Fruit fly (Drosophila melanogaster): ENCODE measurements around the gene Tango2.

Gene Tango2

dm6 chrX:13641115-13641890, 24.5 kb downstream of the Tango2 start (continued):
- TF ChIP-seq ss (GFP tag; optimal IDR thresholded peaks at IDR 0.05) (peak; percentile 75 to 85), CG11294 (GFP tag; IDR thresholded peaks at IDR 0.05) (peak; percentile 79), CG34406 (GFP tag; optimal IDR thresholded peaks at IDR 0.05) (peak; percentile 75), CG4318 (GFP tag; optimal IDR thresholded peaks at IDR 0.05) (peak; percentile 82), Lpt (GFP tag; optimal IDR thresholded peaks at IDR 0.05) (peak; percentile 75), OdsH (GFP tag; optimal IDR thresholded peaks at IDR 0.05) (peak; percentile 86), Ets21C (GFP tag; optimal IDR thresholded peaks at IDR 0.05) (peak; percentile 67), CG3032 (tag; optimal IDR thresholded peaks at IDR 0.05) (peak; percentile 79), CG3919 (GFP tag; optimal IDR thresholded peaks at IDR 0.05) (peak; percentile 87), fd59A (GFP tag; optimal IDR thresholded peaks at IDR 0.05) (peak; percentile 81), CG6808 (GFP tag; optimal IDR thresholded peaks at IDR 0.05) (peak; percentile 85), CG10631 (GFP tag; optimal IDR thresholded peaks at IDR 0.05) (peak; percentile 86), fkh (GFP tag; optimal IDR thresholded peaks at IDR 0.05) (peak; percentile 85), Ets96B (tag; optimal IDR thresholded peaks at IDR 0.05) (peak; percentile 85), CG1621 (tag; optimal IDR thresholded peaks at IDR 0.05) (peak; percentile 19), CG16779 (tag; optimal IDR thresholded peaks at IDR 0.05) (peak; percentile 64), CG6163 (GFP tag; IDR thresholded peaks at IDR 0.05) (peak; percentile 87), CG11902 (GFP tag; optimal IDR thresholded peaks at IDR 0.05) (peak; percentile 74), dsx (GFP tag; optimal IDR thresholded peaks at IDR 0.05; ENCODE audit: poor library complexity, severe bottlenecking) (peak; percentile 74), fd85E (GFP tag; optimal IDR thresholded peaks at IDR 0.05) (peak; percentile 32)

dm6 chrX:13641891-13642617, 25.3 kb downstream of the Tango2 start:
- TF ChIP-seq CG11902 (GFP tag; optimal IDR thresholded peaks at IDR 0.05) (no peak), CG1621 (tag; optimal IDR thresholded peaks at IDR 0.05) (peak; percentile 100), Eip78C (GFP tag) (peak; percentile 80), vri (GFP tag; optimal IDR thresholded peaks at IDR 0.05) (peak; percentile 45), CG10631 (GFP tag; optimal IDR thresholded peaks at IDR 0.05) (no peak), CG7368 (GFP tag; optimal IDR thresholded peaks at IDR 0.05) (no peak), Sox102F (GFP tag; optimal IDR thresholded peaks at IDR 0.05) (no peak), Gug (GFP tag; IDR thresholded peaks at IDR 0.05) (no peak), fkh (GFP tag; optimal IDR thresholded peaks at IDR 0.05) (no peak), CG34406 (GFP tag; optimal IDR thresholded peaks at IDR 0.05) (peak; percentile 12), Ets96B (tag; optimal IDR thresholded peaks at IDR 0.05) (no peak), CG6792 (GFP tag; optimal IDR thresholded peaks at IDR 0.05) (no peak), CG6276 (GFP tag; optimal IDR thresholded peaks at IDR 0.05) (no peak), CG8632 (GFP tag; optimal IDR thresholded peaks at IDR 0.05) (no peak), CG8319 (GFP tag; optimal IDR thresholded peaks at IDR 0.05) (no peak), salr (GFP tag; optimal IDR thresholded peaks at IDR 0.05) (peak in 1 of 2 experiments; percentile 32), lz (GFP tag; optimal IDR thresholded peaks at IDR 0.05) (no peak), CG3032 (tag; optimal IDR thresholded peaks at IDR 0.05) (no peak), acj6 (GFP tag; optimal IDR thresholded peaks at IDR 0.05) (no peak), fd59A (GFP tag; optimal IDR thresholded peaks at IDR 0.05) (no peak), CG6854 (GFP tag; optimal IDR thresholded peaks at IDR 0.05) (peak; percentile 59), Ets21C (GFP tag; optimal IDR thresholded peaks at IDR 0.05) (no peak), cyc (GFP tag; optimal IDR thresholded peaks at IDR 0.05) (no peak), CG16779 (tag; optimal IDR thresholded peaks at IDR 0.05) (peak; percentile 42), Eip93F (GFP tag; optimal IDR thresholded peaks at IDR 0.05) (no peak), dac (GFP tag; optimal IDR thresholded peaks at IDR 0.05) (no peak), CG6808 (GFP tag; optimal IDR thresholded peaks at IDR 0.05) (no peak), Hr39 (GFP tag; optimal IDR thresholded peaks at IDR 0.05) (no peak), eg (GFP tag; IDR thresholded peaks at IDR 0.05) (peak; percentile 50; the same call in 1 of the 3 replicates), esn (GFP tag; optimal IDR thresholded peaks at IDR 0.05) (no peak), CG31627 (GFP tag; optimal IDR thresholded peaks at IDR 0.05) (no peak), net (GFP tag; optimal IDR thresholded peaks at IDR 0.05) (no peak), CG6163 (GFP tag; IDR thresholded peaks at IDR 0.05) (0 out of 3 replicates have a peak, but pooled peaks have one; percentile 25), dsx (GFP tag; optimal IDR thresholded peaks at IDR 0.05; ENCODE audit: poor library complexity, severe bottlenecking) (peak; percentile 8), ss (GFP tag; optimal IDR thresholded peaks at IDR 0.05) (peak in 1 of 2 experiments; percentile 31), CG9139 (GFP tag; optimal IDR thresholded peaks at IDR 0.05) (peak; percentile 25), CG32006 (GFP tag; optimal IDR thresholded peaks at IDR 0.05) (no peak), Lpt (GFP tag; optimal IDR thresholded peaks at IDR 0.05) (no peak), CG10669 (GFP tag; optimal IDR thresholded peaks at IDR 0.05) (no peak)
